Worm (Caenorhabditis elegans) whole organism, dauer: ENCODE results near the gene Y45G5AM.9.

Experiments
- unc-62 ChIP-seq: sonication (generic microtip); optimal IDR thresholded peaks from 2 replicates; lab custom pipeline; 2017; ENCODE audit warnings: missing biosample characterization, missing genetic modification reagents, missing genetic modification characterization

Gene Y45G5AM.9

DNA sequence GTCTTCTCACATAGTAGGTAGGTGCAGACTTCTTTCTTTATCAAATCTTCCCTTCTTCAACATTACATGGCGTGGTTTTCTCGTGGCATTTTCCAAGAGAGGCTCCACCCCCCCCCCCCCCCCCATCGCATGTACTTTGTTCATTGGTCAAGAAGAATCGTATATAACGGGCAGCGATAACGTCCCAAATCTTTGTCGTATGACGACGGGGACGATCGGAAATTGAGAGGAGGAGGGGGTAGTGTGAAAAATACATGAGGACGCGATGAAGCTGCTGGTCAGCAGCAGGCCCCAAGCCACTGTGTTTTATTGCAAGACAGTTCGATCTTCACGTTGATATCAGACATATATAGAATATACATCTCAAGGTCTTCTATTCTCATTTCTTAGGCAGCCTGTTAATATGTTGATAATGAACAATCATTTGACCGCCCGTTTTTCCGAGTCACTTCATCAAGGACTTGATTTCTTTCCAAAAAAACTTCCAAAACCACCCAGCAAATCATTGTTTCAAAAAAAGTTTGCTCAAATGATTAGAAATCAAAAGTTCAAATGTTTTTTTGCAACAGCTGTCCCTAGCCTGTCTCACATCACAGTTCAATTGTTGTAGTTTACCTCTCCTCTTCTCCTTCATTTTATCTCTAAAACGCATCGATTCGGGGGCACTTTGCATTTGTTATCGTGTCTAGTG, 7.8 kb downstream of the Y45G5AM.9 start:
- TF ChIP-seq unc-62 (GFP tag; lab: Kevin White, UChicago) = no peak

- no peak for TF ChIP-seq unc-62 (GFP tag; lab: Kevin White, UChicago)
These were observed 8.6 kb downstream of the Y45G5AM.9 start for ce11 chrV:4185885-4186284.

DNA sequence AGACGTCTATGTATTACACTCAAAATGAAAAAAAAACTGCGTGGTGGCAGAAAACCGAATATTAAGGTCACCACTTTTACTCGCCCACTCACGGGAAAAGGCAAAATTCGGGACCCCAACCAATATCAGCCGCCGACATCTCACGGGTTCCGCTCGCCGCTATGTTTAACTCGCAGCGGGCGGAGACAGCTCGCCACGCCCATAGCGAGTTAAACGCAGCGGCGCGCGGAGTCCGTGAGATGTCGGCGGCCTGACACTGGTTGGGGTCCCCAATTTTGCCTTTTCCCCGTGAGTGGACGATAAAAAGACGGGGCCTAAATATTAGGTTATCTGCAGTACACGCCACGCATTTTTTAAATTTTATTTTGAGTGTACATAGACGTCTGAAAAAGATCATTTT, 11.9 kb downstream of the Y45G5AM.9 start:
- TF ChIP-seq unc-62 (GFP tag; lab: Kevin White, UChicago) = no peak

DNA sequence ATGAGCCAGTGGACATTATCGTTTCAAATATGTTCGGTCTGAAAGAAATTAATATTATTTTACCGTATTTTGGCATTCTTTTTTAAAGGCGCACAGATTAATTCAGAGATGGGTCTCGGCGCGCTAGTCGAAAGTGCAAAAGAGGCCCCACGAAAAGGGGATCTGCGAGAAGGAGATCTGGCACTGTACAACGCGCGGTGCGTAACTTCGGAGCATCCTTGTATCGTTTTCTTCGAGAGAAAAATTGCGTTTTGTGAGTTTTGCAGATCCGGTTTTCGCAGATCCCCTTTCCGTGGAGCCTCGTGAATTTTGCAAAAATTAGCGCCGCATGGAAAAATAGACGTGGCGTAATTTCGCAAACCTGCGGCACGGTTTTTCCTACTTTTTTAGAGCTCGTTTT, 12.7 kb downstream of the Y45G5AM.9 start:
- no peak for TF ChIP-seq unc-62 (GFP tag; lab: Kevin White, UChicago)

ce11 chrV:4181272-4181671, 13.2 kb downstream of the Y45G5AM.9 start:
- no peak for TF ChIP-seq unc-62 (GFP tag; lab: Kevin White, UChicago)

DNA sequence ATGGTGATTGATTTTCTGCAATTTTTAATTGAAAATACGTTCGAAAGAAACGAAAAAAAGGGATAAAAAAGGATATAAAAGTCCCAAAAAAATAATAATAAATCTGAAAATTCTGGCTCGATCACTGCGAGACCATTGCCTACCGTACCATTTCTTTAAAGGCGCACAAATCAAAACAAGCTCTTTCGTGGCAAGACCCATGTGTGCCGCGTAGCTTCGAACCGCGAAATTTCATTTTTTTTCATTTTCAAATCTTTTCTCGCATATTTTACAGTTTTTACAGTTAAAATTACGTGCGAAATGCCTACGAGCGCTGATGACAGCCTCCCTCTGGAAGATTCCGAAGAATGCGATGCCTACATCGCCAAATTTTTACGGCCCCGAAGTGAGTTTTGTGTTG, 18.8 kb downstream of the Y45G5AM.9 start, which contains the start of the genes coh-4 and pid-5:
Gene coh-4 (minus strand): TSS at position 17 of the 400 bp plus-strand sequence.
Gene pid-5 (plus strand): TSS at position 259 of the 400 bp plus-strand sequence.
- no peak for TF ChIP-seq unc-62 (GFP tag; lab: Kevin White, UChicago)

- TF ChIP-seq unc-62 (GFP tag; lab: Kevin White, UChicago) = no peak
These were observed 24.3 kb downstream of the Y45G5AM.9 start, which contains the start of gene Y45G5AM.7 for ce11 chrV:4170138-4170537. Gene Y45G5AM.7 (minus strand): TSS chrV:4170238.

DNA sequence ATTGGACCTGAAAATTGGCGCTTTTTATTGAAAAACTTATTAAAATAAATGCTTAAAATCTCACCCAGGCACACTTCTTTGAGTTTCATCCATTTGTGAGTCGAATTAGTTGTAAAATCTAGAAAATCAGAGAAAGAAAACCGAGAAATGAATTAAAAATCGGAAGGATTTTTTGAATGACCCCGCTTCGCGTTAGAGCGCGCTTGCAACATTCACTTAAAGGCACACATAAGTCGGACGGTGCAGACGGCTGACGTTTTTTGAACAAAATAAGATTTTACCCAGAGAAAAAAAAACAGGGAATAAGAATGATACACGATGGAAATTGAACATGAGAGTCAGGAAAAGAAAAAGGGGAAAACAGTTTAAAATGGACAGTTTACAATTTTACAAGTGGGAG, 24.8 kb downstream of the Y45G5AM.9 start:
- TF ChIP-seq unc-62 (GFP tag; lab: Kevin White, UChicago) = no peak

DNA sequence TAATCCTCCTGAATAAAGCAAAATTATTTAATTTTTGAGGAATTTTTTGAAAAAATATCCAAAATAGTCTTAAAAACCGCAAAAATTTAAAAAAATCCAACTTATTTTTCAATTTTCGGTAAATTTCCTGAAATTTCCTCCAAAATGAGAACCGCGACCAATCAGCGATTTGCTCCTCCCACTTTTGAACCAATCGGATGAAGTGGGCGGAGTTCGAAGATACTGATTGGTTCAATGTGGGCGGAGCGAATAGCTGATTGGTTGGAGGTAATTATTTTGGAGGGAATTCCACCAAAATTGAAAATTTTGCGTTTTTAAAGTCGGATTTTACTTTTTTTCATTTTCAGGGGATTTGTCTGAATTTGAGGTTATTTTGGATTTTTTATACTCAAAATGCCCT, 26.4 kb downstream of the Y45G5AM.9 start:
- TF ChIP-seq unc-62 (GFP tag; lab: Kevin White, UChicago) = no peak

- no peak for TF ChIP-seq unc-62 (GFP tag; lab: Kevin White, UChicago)
These were observed 29.9 kb downstream of the Y45G5AM.9 start, which contains the start of gene Y45G5AM.3 for ce11 chrV:4164504-4164959. Gene Y45G5AM.3 (plus strand): TSS chrV:4164554.

- TF ChIP-seq unc-62 (GFP tag; lab: Kevin White, UChicago) = no peak
These were observed 31.5 kb downstream of the Y45G5AM.9 start, which contains the start of gene Y45G5AM.4 for ce11 chrV:4162922-4163321. Gene Y45G5AM.4 (plus strand): TSS chrV:4163222.

ce11 chrV:4160086-4160485, 34.4 kb downstream of the Y45G5AM.9 start, which contains the start of gene Y45G5AM.5:
Gene Y45G5AM.5 (plus strand): TSS chrV:4160386.
- no peak for TF ChIP-seq unc-62 (GFP tag; lab: Kevin White, UChicago)

DNA sequence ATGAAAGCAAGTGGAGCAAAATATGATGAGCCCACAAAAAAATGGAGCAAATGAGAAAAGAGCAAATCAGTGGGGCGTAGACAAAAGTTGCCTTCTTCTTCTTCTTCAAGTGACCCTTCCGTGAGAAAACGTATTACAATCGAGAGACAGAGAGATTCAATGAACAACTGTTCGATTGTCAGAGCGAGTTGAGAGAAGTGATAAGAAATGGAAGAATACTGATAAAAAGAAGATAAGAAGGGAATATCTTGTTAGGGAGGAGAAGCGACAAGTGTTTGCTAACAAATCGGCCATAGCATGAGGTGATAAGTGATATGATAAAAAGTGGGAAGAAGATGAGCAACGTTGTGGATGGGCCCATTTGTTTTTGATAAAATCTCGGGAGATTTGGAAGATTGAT, 37.1 kb downstream of the Y45G5AM.9 start:
- no peak for TF ChIP-seq unc-62 (GFP tag; lab: Kevin White, UChicago)

ce11 chrV:4152200-4152599, 42.2 kb downstream of the Y45G5AM.9 start, which contains the start of gene Y45G5AM.6:
Gene Y45G5AM.6 (minus strand): TSS chrV:4152300.
- no peak for TF ChIP-seq unc-62 (GFP tag; lab: Kevin White, UChicago)

- no peak for TF ChIP-seq unc-62 (GFP tag; lab: Kevin White, UChicago)
These were observed 43.0 kb downstream of the Y45G5AM.9 start for ce11 chrV:4151400-4151799.

DNA sequence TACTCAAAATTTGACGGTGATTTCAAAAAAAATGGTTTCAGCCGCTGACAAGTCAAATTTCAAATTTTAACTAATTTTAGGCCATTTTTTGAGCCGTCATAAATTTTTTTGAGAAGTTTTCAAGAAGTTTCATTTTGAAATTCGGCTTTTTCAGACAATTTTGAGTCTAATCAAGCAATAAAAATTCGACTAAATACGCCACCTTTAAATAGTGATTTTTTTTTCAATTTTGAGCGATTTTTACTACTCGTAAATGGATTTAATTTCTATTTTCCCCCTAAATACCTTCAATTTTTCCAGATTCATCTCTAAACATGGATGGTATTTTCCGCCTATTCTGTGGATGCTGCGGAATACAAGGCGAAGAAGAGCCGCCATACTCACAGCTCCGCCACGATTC, 50.2 kb downstream of the Y45G5AM.9 start, which contains the start of gene Y45G5AL.1:
Gene Y45G5AL.1 (plus strand): TSS at position 301 of the 400 bp plus-strand sequence.
- TF ChIP-seq unc-62 (GFP tag; lab: Kevin White, UChicago) = no peak

DNA sequence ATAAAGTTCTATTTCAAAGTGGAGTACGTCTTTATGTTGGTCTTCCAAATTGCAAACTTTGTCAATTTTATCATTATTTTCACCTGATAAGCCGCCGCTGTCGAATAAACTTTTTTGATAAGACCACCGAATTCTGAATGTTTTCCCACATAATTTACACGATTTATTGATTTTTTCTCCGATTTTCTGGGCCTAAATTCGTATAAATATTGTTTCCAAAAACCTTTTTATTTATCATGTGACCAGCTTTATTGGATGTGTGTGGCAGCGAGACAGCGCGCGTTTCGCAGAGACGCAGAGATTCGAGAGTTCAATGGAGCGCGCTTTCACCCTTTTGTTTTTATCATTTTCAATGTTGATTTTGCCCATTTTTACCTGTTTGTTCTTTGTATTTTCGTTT, 51.4 kb downstream of the Y45G5AM.9 start:
- TF ChIP-seq unc-62 (GFP tag; lab: Kevin White, UChicago) = no peak
